Fruit fly (Drosophila melanogaster) whole organism, adult: ENCODE measurements around the gene CG31206.

Experiments
- CG11617 ChIP-seq: fragments of 200-800 bp; sonication (Bioruptor generic); optimal IDR thresholded peaks from 2 replicates; lab custom pipeline; 2017; ENCODE audit warnings: mild to moderate bottlenecking, missing biosample characterization, missing genetic modification reagents, missing genetic modification characterization
- CG12768 ChIP-seq: fragments of 200-800 bp; sonication (Bioruptor generic); optimal IDR thresholded peaks from 2 replicates; lab custom pipeline; 2017; ENCODE audit warnings: missing biosample characterization, missing genetic modification characterization, mild to moderate bottlenecking, moderate library complexity, missing genetic modification reagents
- CG14711 ChIP-seq: fragments of 200-800 bp; sonication (Bioruptor generic); optimal IDR thresholded peaks from 2 replicates; lab custom pipeline; 2018; ENCODE audit warnings: missing biosample characterization, mild to moderate bottlenecking, missing genetic modification characterization, moderate library complexity
- CG1620 ChIP-seq: fragments of 200-800 bp; sonication (Bioruptor generic); optimal IDR thresholded peaks from 2 replicates; lab custom pipeline; 2016; ENCODE audit warnings: missing biosample characterization, missing genetic modification characterization
- CG33017 ChIP-seq: fragments of 200-800 bp; sonication (Bioruptor generic); optimal IDR thresholded peaks from 2 replicates; lab custom pipeline; 2018; ENCODE audit warnings: missing biosample characterization, mild to moderate bottlenecking, missing genetic modification characterization, moderate library complexity
- CG5204 ChIP-seq: fragments of 200-800 bp; sonication (Bioruptor generic); optimal IDR thresholded peaks from 2 replicates; lab custom pipeline; 2016; ENCODE audit warnings: missing biosample characterization, missing genetic modification characterization
- CG7045 ChIP-seq: fragments of 200-800 bp; sonication (Bioruptor generic); optimal IDR thresholded peaks from 2 replicates; lab custom pipeline; 2017; ENCODE audit warnings: missing biosample characterization, mild to moderate bottlenecking, missing genetic modification characterization
- CG7101 ChIP-seq: fragments of 200-800 bp; sonication (Bioruptor generic); optimal IDR thresholded peaks from 2 replicates; lab custom pipeline; 2018; ENCODE audit warnings: missing biosample characterization, mild to moderate bottlenecking, missing genetic modification characterization, moderate library complexity
- Clk ChIP-seq: fragments of 200-800 bp; sonication (Bioruptor generic); optimal IDR thresholded peaks from 2 replicates; lab custom pipeline; 2017; ENCODE audit warnings: missing biosample characterization, missing genetic modification characterization
- Crg-1 ChIP-seq: fragments of 200-800 bp; sonication (Bioruptor generic); optimal IDR thresholded peaks from 2 replicates; lab custom pipeline; 2016; ENCODE audit warnings: missing biosample characterization, missing genetic modification characterization
- Hr96 ChIP-seq: fragments of 200-800 bp; sonication (Bioruptor generic); optimal IDR thresholded peaks from 2 replicates; lab custom pipeline; 2016; ENCODE audit warnings: missing biosample characterization, missing genetic modification characterization
- Mnt ChIP-seq: fragments of 200-800 bp; sonication (Bioruptor generic); optimal IDR thresholded peaks from 2 replicates; lab custom pipeline; 2016; ENCODE audit warnings: missing biosample characterization, mild to moderate bottlenecking, missing genetic modification characterization
- bab1 ChIP-seq: fragments of 200-800 bp; sonication (Bioruptor generic); optimal IDR thresholded peaks from 3 replicates; lab custom pipeline; 2019; ENCODE audit warnings: missing biosample characterization, mild to moderate bottlenecking, missing genetic modification characterization, moderate library complexity
- cic ChIP-seq: fragments of 200-800 bp; sonication (Bioruptor generic); optimal IDR thresholded peaks from 2 replicates; lab custom pipeline; 2017; ENCODE audit warnings: missing biosample characterization, mild to moderate bottlenecking, missing genetic modification characterization, moderate library complexity
- cnc ChIP-seq, 2 experiments: fragments of >200 bp; optimal IDR thresholded peaks; 2 replicates each; lab custom pipeline; 2017
- kay ChIP-seq: fragments of 200-800 bp; sonication (Bioruptor generic); peaks from one replicate; lab custom pipeline; 2016; ENCODE audit warnings: missing biosample characterization, missing genetic modification characterization, borderline replicate concordance
- ovo ChIP-seq: fragments of 200-800 bp; sonication (Bioruptor generic); optimal IDR thresholded peaks from 2 replicates; lab custom pipeline; 2016; ENCODE audit warnings: missing biosample characterization, missing genetic modification characterization
- pad ChIP-seq: fragments of 200-800 bp; sonication (Bioruptor generic); optimal IDR thresholded peaks from 3 replicates; lab custom pipeline; 2017; ENCODE audit warnings: missing biosample characterization, missing genetic modification characterization, mild to moderate bottlenecking, moderate library complexity, missing genetic modification reagents
- tj ChIP-seq: fragments of 200-800 bp; sonication (Bioruptor generic); optimal IDR thresholded peaks from 3 replicates; lab custom pipeline; 2017; ENCODE audit warnings: missing biosample characterization, mild to moderate bottlenecking, missing genetic modification characterization, moderate library complexity
- toe ChIP-seq: fragments of 200-800 bp; sonication (Bioruptor generic); optimal IDR thresholded peaks from 2 replicates; lab custom pipeline; 2016; ENCODE audit warnings: missing biosample characterization, missing genetic modification characterization

Gene CG31206

DNA sequence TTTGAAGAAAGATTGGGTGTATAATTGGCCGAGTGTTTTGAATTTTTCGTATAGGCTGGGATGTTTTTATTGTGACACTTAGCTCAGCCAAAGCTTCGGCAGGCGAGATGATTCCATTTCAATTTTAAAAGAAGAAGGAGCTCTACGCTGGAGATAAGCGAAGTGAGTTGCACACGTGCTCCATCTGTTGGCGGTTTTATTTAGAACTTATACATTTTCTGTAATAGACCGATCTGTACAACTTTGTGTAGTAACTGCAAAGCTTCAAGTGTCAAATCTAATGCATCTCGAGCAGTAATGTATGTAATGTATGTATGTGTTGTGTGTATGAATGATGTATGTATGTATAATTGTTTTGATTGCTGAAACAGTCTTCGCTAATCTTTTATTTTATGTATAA is 41.3 kb downstream of the CG31206 start:
- TF ChIP-seq Hr96 (no peak), tj (no peak), kay (GFP tag; lab: Kevin White, UChicago) (no peak), ovo (GFP tag; lab: Kevin White, UChicago) (no peak), CG7101 (tag; lab: Kevin White, UChicago) (no peak), Crg-1 (GFP tag; lab: Kevin White, UChicago) (no peak), Mnt (GFP tag; lab: Kevin White, UChicago) (no peak), CG7045 (no peak), Clk (GFP tag; lab: Kevin White, UChicago) (no peak), cic (GFP tag; lab: Kevin White, UChicago) (no peak), CG11617 (GFP tag; lab: Kevin White, UChicago) (no peak), CG14711 (no peak), cnc (optimal IDR thresholded peaks at IDR 0.05; lab: Kevin White, UChicago) (no peak), CG1620 (no peak), toe (GFP tag; lab: Kevin White, UChicago) (no peak)

DNA sequence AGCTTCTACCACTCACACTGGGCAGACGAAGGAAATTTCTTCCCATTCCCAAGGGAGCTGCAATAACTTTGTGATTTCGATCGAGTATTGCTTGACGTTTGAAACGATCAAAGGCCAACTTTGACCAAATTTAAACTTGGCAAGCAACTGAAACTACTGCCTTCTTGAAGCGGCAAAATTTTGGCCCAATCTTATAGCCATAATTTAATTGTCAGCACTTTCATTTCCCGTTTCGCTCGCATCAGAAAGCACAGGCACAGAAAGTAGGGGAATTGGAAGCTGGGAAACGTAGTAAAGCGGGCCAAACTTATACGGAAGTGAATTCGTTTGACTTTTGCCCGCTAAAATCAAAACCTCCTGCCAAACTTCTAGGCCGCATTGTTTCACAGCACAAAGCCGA is 48.1 kb downstream of the CG31206 start, which contains the start of gene CG4390:
Gene CG4390, minus strand, starts transcription at position 101 of the 400 bp plus-strand sequence.
- no peak for TF ChIP-seq CG7101 (tag; lab: Kevin White, UChicago)
- no peak for TF ChIP-seq Crg-1 (GFP tag; lab: Kevin White, UChicago)
- no peak for TF ChIP-seq CG14711
- no peak for TF ChIP-seq kay (GFP tag; lab: Kevin White, UChicago)
- TF ChIP-seq Clk (GFP tag; lab: Kevin White, UChicago) = no peak
- TF ChIP-seq CG5204 (GFP tag; lab: Kevin White, UChicago) = no peak
- no peak for TF ChIP-seq ovo (GFP tag; lab: Kevin White, UChicago)
- TF ChIP-seq Hr96 = no peak
- no peak for TF ChIP-seq toe (GFP tag; lab: Kevin White, UChicago)
- no peak for TF ChIP-seq Mnt (GFP tag; lab: Kevin White, UChicago)
- no peak for TF ChIP-seq CG33017 (tag; lab: Kevin White, UChicago)
- TF ChIP-seq CG12768 (GFP tag; lab: Kevin White, UChicago) = no peak
- no peak for TF ChIP-seq cic (GFP tag; lab: Kevin White, UChicago)
- TF ChIP-seq CG11617 (GFP tag; lab: Kevin White, UChicago) = no peak
- no peak for TF ChIP-seq tj
- TF ChIP-seq CG1620 = no peak
- TF ChIP-seq cnc (optimal IDR thresholded peaks at IDR 0.05; lab: Kevin White, UChicago) = no peak

DNA sequence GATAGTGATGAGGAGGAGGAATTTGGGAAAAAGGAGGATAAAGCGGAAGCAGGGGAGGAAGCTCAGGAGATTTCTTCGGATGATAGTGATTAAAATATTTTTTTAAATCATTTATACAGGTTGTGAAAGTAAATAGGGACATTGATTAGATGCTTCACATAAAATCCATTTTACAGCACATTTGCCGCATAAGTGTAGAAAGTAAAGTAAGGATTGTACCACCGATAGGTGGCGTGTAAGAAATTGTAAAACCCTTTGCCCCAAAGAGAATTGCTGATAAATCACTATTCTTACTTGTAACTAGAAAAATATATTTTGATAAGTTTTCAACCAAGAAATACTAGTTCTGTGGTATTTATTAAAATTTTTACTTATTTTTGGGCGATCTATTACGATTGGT is 48.8 kb downstream of the CG31206 start:
- TF ChIP-seq CG7101 (tag; lab: Kevin White, UChicago) (no peak), CG33017 (tag; lab: Kevin White, UChicago) (no peak), cnc (optimal IDR thresholded peaks at IDR 0.05; lab: Kevin White, UChicago) (no peak), CG5204 (GFP tag; lab: Kevin White, UChicago) (no peak), CG14711 (no peak), Mnt (GFP tag; lab: Kevin White, UChicago) (no peak), CG1620 (no peak), toe (GFP tag; lab: Kevin White, UChicago) (no peak), kay (GFP tag; lab: Kevin White, UChicago) (no peak), CG12768 (GFP tag; lab: Kevin White, UChicago) (no peak), Crg-1 (GFP tag; lab: Kevin White, UChicago) (no peak), CG7045 (no peak), cic (GFP tag; lab: Kevin White, UChicago) (no peak), pad (GFP tag; lab: Kevin White, UChicago) (no peak), Hr96 (no peak), bab1 (GFP tag; lab: Kevin White, UChicago) (no peak)

DNA sequence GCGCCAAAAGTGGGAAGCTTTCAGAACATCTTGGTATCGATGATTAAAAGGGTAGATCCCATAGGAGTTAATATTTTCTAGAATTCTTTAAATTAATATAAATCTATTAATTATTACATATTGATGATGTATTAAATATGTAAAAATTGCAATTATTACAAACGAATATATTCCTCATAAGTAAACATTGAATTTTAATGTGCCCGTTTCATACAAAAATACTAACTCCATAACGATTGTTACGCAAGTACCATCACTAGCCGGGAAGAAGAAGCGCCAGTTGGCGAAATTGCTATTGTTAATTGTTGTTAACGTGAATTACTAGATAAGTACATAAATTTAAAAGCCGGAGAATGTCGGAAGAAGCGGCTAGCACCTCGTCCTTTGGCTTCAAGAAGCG is 50.3 kb downstream of the CG31206 start, which contains the start of gene mdlc:
Gene mdlc, plus strand, starts transcription at position 248 of the 400 bp plus-strand sequence.
- peak; percentile 14 for TF ChIP-seq CG11617 (GFP tag; lab: Kevin White, UChicago)
- TF ChIP-seq CG7101 (tag; lab: Kevin White, UChicago) = no peak
- peak; percentile 7 for TF ChIP-seq CG5204 (GFP tag; lab: Kevin White, UChicago)
- TF ChIP-seq Hr96 = no peak
- TF ChIP-seq kay (GFP tag; lab: Kevin White, UChicago) = peak; percentile 28
- TF ChIP-seq toe (GFP tag; lab: Kevin White, UChicago) = peak; percentile 0
